Fruit fly (Drosophila melanogaster): ENCODE measurements around the gene CG3402.

Gene CG3402

DNA sequence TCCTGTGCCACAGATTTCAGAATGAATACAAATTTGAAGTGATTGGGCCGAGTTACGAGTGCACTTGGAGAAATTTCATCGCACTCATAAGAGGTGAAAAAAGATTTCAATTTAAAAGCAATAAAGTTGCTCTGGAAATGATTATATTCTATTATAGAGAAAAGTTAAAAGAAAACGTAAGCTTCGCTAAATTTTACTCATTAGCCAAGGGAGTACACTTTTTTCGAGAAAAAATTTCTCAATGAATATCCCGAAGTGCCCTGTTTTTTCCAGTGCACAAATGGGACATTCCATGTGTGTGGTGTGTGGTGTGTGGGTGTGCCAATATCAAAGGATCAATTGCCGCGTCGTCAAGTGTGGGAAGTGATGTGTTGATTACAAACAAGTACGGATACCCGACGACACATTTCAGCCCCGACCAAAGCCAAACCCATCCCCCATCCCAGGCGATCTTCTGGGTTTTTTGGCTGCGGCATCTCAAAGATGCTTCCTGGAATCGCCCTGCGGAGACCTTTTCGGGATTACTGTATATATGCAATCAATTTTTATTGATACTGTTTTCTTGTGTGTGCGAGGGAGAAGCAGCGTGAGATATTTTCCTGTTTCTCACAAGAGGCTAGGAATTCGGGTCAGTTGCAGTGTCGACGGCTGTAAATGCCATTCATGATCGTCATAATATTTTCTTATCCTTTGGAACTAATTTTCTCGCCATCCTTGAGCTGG is 38.9 kb downstream of the CG3402 start (continued):
- TF ChIP-seq Eip74EF (GFP tag; optimal IDR thresholded peaks at IDR 0.05) (no peak), CG34422 (GFP tag; IDR thresholded peaks at IDR 0.05) (peak; percentile 49; the same call in 2 of the 3 replicates), oc (tag; optimal IDR thresholded peaks at IDR 0.05) (peak; percentile 42), Bdp1 (GFP tag; optimal IDR thresholded peaks at IDR 0.05) (peak; percentile 22), stwl (tag; optimal IDR thresholded peaks at IDR 0.05) (peak; percentile 16), inv (GFP tag; IDR thresholded peaks at IDR 0.05; ENCODE audit: partially characterized antibody) (no peak), ro (GFP tag; IDR thresholded peaks at IDR 0.05) (no peak), Dbx (GFP tag; IDR thresholded peaks at IDR 0.05) (no peak), CG9797 (GFP tag; optimal IDR thresholded peaks at IDR 0.05) (no peak), CG2199 (GFP tag; IDR thresholded peaks at IDR 0.05) (no peak), CG15073 (GFP tag; optimal IDR thresholded peaks at IDR 0.05) (no peak), seq (GFP tag; IDR thresholded peaks at IDR 0.05) (no peak), PHDP (tag; optimal IDR thresholded peaks at IDR 0.05) (peak; percentile 28), row (GFP tag; IDR thresholded peaks at IDR 0.05) (peak; percentile 67), HHEX (GFP tag; optimal IDR thresholded peaks at IDR 0.05) (no peak), jumu (GFP tag; optimal IDR thresholded peaks at IDR 0.05) (peak; percentile 38), HmgD (GFP tag; optimal IDR thresholded peaks at IDR 0.05) (no peak), CG12391 (tag; optimal IDR thresholded peaks at IDR 0.05) (peak; percentile 59), ci (GFP tag; IDR thresholded peaks at IDR 0.05) (peak; percentile 65; the same call in 2 of the 3 replicates), C15 (GFP tag; IDR thresholded peaks at IDR 0.05) (no peak), CG33213 (GFP tag; optimal IDR thresholded peaks at IDR 0.05) (peak; percentile 8), zfh2 (GFP tag; optimal IDR thresholded peaks at IDR 0.05) (no peak), fd64A (GFP tag; optimal IDR thresholded peaks at IDR 0.05) (no peak), HLHmδ (GFP tag; optimal IDR thresholded peaks at IDR 0.05) (no peak), dan (GFP tag; IDR thresholded peaks at IDR 0.05) (no peak), sens (GFP tag) (peak; percentile 95), CG11093 (GFP tag; IDR thresholded peaks at IDR 0.05) (no peak), emc (GFP tag; optimal IDR thresholded peaks at IDR 0.05) (no peak), CG2875 (GFP tag; optimal IDR thresholded peaks at IDR 0.05) (peak; percentile 40), Hr3 (GFP tag; optimal IDR thresholded peaks at IDR 0.05) (peak; percentile 42), CG9932 (GFP tag; IDR thresholded peaks at IDR 0.05) (no peak), CG7271 (tag; optimal IDR thresholded peaks at IDR 0.05) (peak; percentile 27), CG15479 (GFP tag; optimal IDR thresholded peaks at IDR 0.05) (no peak), CG8359 (GFP tag; optimal IDR thresholded peaks at IDR 0.05; ENCODE audit: borderline replicate concordance) (peak; percentile 23), Meics (GFP tag; optimal IDR thresholded peaks at IDR 0.05) (no peak), Asciz (GFP tag; optimal IDR thresholded peaks at IDR 0.05) (no peak), trh (GFP tag; optimal IDR thresholded peaks at IDR 0.05) (peak; percentile 37), CG33557 (GFP tag; optimal IDR thresholded peaks at IDR 0.05) (peak; percentile 24), CTCF (GFP tag; optimal IDR thresholded peaks at IDR 0.05) (no peak), CG11456 (GFP tag; IDR thresholded peaks at IDR 0.05) (no peak), aop (GFP tag; IDR thresholded peaks at IDR 0.05) (no peak), odd (GFP tag; optimal IDR thresholded peaks at IDR 0.05) (no peak), CG32532 (GFP tag; IDR thresholded peaks at IDR 0.05) (no peak), CG3281 (GFP tag; optimal IDR thresholded peaks at IDR 0.05) (no peak), CG4730 (GFP tag; IDR thresholded peaks at IDR 0.05) (peak; percentile 22; the same call in 1 of the 2 replicates), tio (GFP tag; optimal IDR thresholded peaks at IDR 0.05) (peak; percentile 70), jing (GFP tag; optimal IDR thresholded peaks at IDR 0.05) (peak; percentile 5), en (GFP tag; optimal IDR thresholded peaks at IDR 0.05) (no peak), CG12659 (GFP tag; optimal IDR thresholded peaks at IDR 0.05) (peak; percentile 13), psq (GFP tag; optimal IDR thresholded peaks at IDR 0.05) (no peak), bowl (GFP tag; IDR thresholded peaks at IDR 0.05) (no peak)

Data from whole organism, embryonic.